Worm (Caenorhabditis elegans) whole organism, young adult: Measurements from ENCODE around the gene abhd-12.
A peak's percentile ranks its signal among the peaks of the same experiment; 100 is the strongest.

Source experiments
- C17E4.6 ChIP-seq: fragments of 200-800 bp; sonication (Bioruptor generic); IDR thresholded peaks from 2 replicates; pipeline ENCODE4 v1.3.6; 2022; ENCODE audit warnings: missing genetic modification reagents, missing genetic modification characterization, missing compliant biosample characterization
- F22D6.2 ChIP-seq: sonication (generic microtip); optimal IDR thresholded peaks from 2 replicates; lab custom pipeline; 2016; ENCODE audit warnings: mild to moderate bottlenecking, missing genetic modification characterization, missing compliant biosample characterization
- F23B12.7 ChIP-seq: sonication (generic microtip); optimal IDR thresholded peaks from 2 replicates; lab custom pipeline; 2017; ENCODE audit warnings: missing genetic modification characterization, mild to moderate bottlenecking, missing compliant biosample characterization, antibody characterized with exemption, moderate library complexity; ENCODE audit not compliant: insufficient read depth
- F33H1.4 ChIP-seq: fragments of 200-800 bp; sonication (Bioruptor generic); IDR thresholded peaks from 2 replicates; pipeline ENCODE4 v1.3.6; 2022; ENCODE audit warnings: missing genetic modification reagents, missing genetic modification characterization, missing compliant biosample characterization
- F37B4.10 ChIP-seq: fragments of 200-800 bp; sonication (Bioruptor generic); IDR thresholded peaks from 2 replicates; pipeline ENCODE4 v1.3.6; 2022; ENCODE audit warnings: missing genetic modification characterization, missing compliant biosample characterization
- F52B5.7 ChIP-seq: sonication (generic microtip); optimal IDR thresholded peaks from 2 replicates; lab custom pipeline; 2016; ENCODE audit warnings: mild to moderate bottlenecking, missing genetic modification characterization, missing compliant biosample characterization
- F57C9.4 ChIP-seq: sonication (generic microtip); optimal IDR thresholded peaks from 2 replicates; lab custom pipeline; 2017; ENCODE audit warnings: mild to moderate bottlenecking, missing genetic modification characterization, missing compliant biosample characterization
- K12H6.12 ChIP-seq: fragments of 200-800 bp; sonication (Bioruptor generic); optimal IDR thresholded peaks from 2 replicates; lab custom pipeline; 2018; ENCODE audit warnings: mild to moderate bottlenecking, missing genetic modification characterization, missing compliant biosample characterization
- Y53G8AR.9 ChIP-seq: fragments of 200-800 bp; sonication (Bioruptor generic); conservative IDR thresholded peaks from 2 replicates; pipeline ENCODE4 v1.3.6; 2022; ENCODE audit warnings: missing genetic modification reagents, missing genetic modification characterization, missing compliant biosample characterization
- Y67H2A.10 ChIP-seq: fragments of 200-800 bp; sonication (Bioruptor generic); conservative IDR thresholded peaks from 2 replicates; pipeline ENCODE4 v1.3.6; 2022; ENCODE audit warnings: missing genetic modification reagents, missing genetic modification characterization, missing compliant biosample characterization
- attf-6 ChIP-seq: fragments of 200-800 bp; sonication (Bioruptor generic); IDR thresholded peaks from 2 replicates; pipeline ENCODE4 v1.3.6; 2022; ENCODE audit warnings: missing genetic modification reagents, missing genetic modification characterization, missing compliant biosample characterization
- cebp-1 ChIP-seq, 2 experiments: fragments of 200-800 bp in 1 of 2; sonication (Bioruptor generic) in 1 of 2; sonication (generic microtip) in 1 of 2; IDR thresholded peaks in 1 of 2; optimal IDR thresholded peaks in 1 of 2; 2 replicates each; pipeline versions ENCODE4 v1.3.6 to Lab custom; 2017 to 2022; ENCODE audit warnings: missing compliant biosample characterization in 2 of 2, missing genetic modification characterization in 2 of 2, mild to moderate bottlenecking in 1 of 2, missing genetic modification reagents in 1 of 2, moderate library complexity in 1 of 2
- ceh-100 ChIP-seq: fragments of 200-800 bp; sonication (Bioruptor generic); IDR thresholded peaks from 2 replicates; pipeline ENCODE4 v1.3.6; 2022; ENCODE audit warnings: missing genetic modification reagents, missing genetic modification characterization, missing compliant biosample characterization
- ceh-79 ChIP-seq: sonication (generic microtip); optimal IDR thresholded peaks from 2 replicates; lab custom pipeline; 2017; ENCODE audit warnings: mild to moderate bottlenecking, missing genetic modification characterization, missing compliant biosample characterization
- efl-1 ChIP-seq: fragments of 150-350 bp; optimal IDR thresholded peaks from 2 replicates; lab custom pipeline; 2014; ENCODE audit warnings: missing biosample characterization, missing genetic modification reagents, missing genetic modification characterization
- ekl-4 ChIP-seq: fragments of 200-800 bp; sonication (Bioruptor generic); IDR thresholded peaks from 2 replicates; pipeline ENCODE4 v1.3.6; 2022; ENCODE audit warnings: missing genetic modification reagents, missing genetic modification characterization, missing compliant biosample characterization
- fkh-3 ChIP-seq: sonication (generic microtip); optimal IDR thresholded peaks from 2 replicates; lab custom pipeline; 2016; ENCODE audit warnings: mild to moderate bottlenecking, missing genetic modification characterization, missing compliant biosample characterization
- gei-17 ChIP-seq: fragments of 200-800 bp; sonication (Bioruptor generic); optimal IDR thresholded peaks from 2 replicates; lab custom pipeline; 2018; ENCODE audit warnings: mild to moderate bottlenecking, missing genetic modification characterization, missing compliant biosample characterization
- hlh-12 ChIP-seq: sonication (generic microtip); optimal IDR thresholded peaks from 2 replicates; lab custom pipeline; 2016; ENCODE audit warnings: missing genetic modification characterization, missing compliant biosample characterization
- lin-26 ChIP-seq: fragments of 200-800 bp; sonication (Bioruptor generic); IDR thresholded peaks from 2 replicates; pipeline ENCODE4 v1.3.6; 2022; ENCODE audit warnings: missing genetic modification reagents, missing genetic modification characterization, missing compliant biosample characterization
- lsl-1 ChIP-seq: fragments of 200-800 bp; sonication (Bioruptor generic); optimal IDR thresholded peaks from 2 replicates; lab custom pipeline; 2018; ENCODE audit warnings: mild to moderate bottlenecking, missing genetic modification characterization, moderate library complexity, missing compliant biosample characterization
- madf-6 ChIP-seq: fragments of 200-800 bp; sonication (Bioruptor generic); IDR thresholded peaks from 2 replicates; pipeline ENCODE4 v1.3.6; 2022; ENCODE audit warnings: missing genetic modification reagents, missing genetic modification characterization, missing compliant biosample characterization
- madf-8 ChIP-seq: fragments of 200-800 bp; sonication (Bioruptor generic); conservative IDR thresholded peaks from 2 replicates; pipeline ENCODE4 v1.3.6; 2022; ENCODE audit warnings: missing genetic modification reagents, missing genetic modification characterization, missing compliant biosample characterization
- mcd-1 ChIP-seq: fragments of 200-800 bp; sonication (Bioruptor generic); IDR thresholded peaks from 2 replicates; pipeline ENCODE4 v1.3.6; 2022; ENCODE audit warnings: missing genetic modification reagents, missing genetic modification characterization, missing compliant biosample characterization
- mxl-1 ChIP-seq: sonication (generic microtip); optimal IDR thresholded peaks from 2 replicates; lab custom pipeline; 2016; ENCODE audit warnings: missing genetic modification characterization, missing compliant biosample characterization
- nhr-80 ChIP-seq: sonication (generic microtip); optimal IDR thresholded peaks from 2 replicates; lab custom pipeline; 2016; ENCODE audit warnings: missing genetic modification characterization, missing compliant biosample characterization
- pha-4 ChIP-seq: fragments of 150-350 bp; sonication (generic microtip); optimal IDR thresholded peaks from 2 replicates; lab custom pipeline; 2014; ENCODE audit warnings: missing biosample characterization, missing genetic modification reagents, missing genetic modification characterization
- rec-8 ChIP-seq, 2 experiments: sonication (generic microtip); optimal IDR thresholded peaks; 2 replicates each; lab custom pipeline; 2016; ENCODE audit warnings: mild to moderate bottlenecking in 2 of 2, missing genetic modification characterization in 2 of 2, missing genetic modification reagents in 2 of 2, missing genotype in 2 of 2, missing biosample characterization in 1 of 2, missing compliant biosample characterization in 1 of 2, moderate library complexity in 1 of 2
- snpc-1.3 ChIP-seq: sonication (generic microtip); optimal IDR thresholded peaks from 2 replicates; lab custom pipeline; 2017; ENCODE audit warnings: missing genetic modification characterization, mild to moderate bottlenecking, missing compliant biosample characterization, antibody characterized with exemption, moderate library complexity, missing genotype, missing genetic modification reagents; ENCODE audit not compliant: insufficient read depth
- somi-1 ChIP-seq: fragments of 200-800 bp; sonication (Bioruptor generic); optimal IDR thresholded peaks from 2 replicates; lab custom pipeline; 2018; ENCODE audit warnings: mild to moderate bottlenecking, missing genetic modification characterization, missing compliant biosample characterization
- sptf-2 ChIP-seq: fragments of 200-800 bp; sonication (Bioruptor generic); optimal IDR thresholded peaks from 2 replicates; lab custom pipeline; 2018; ENCODE audit warnings: mild to moderate bottlenecking, missing genetic modification characterization, missing compliant biosample characterization
- xnd-1 ChIP-seq: sonication (generic microtip); optimal IDR thresholded peaks from 2 replicates; lab custom pipeline; 2016; ENCODE audit warnings: missing genotype, missing genetic modification reagents, missing genetic modification characterization, missing compliant biosample characterization
- zfh-2 ChIP-seq: fragments of 200-800 bp; sonication (Bioruptor generic); conservative IDR thresholded peaks from 2 replicates; pipeline ENCODE4 v1.3.6; 2022; ENCODE audit warnings: missing genetic modification reagents, missing genetic modification characterization, missing compliant biosample characterization
- ztf-18 ChIP-seq: sonication (generic microtip); optimal IDR thresholded peaks from 2 replicates; lab custom pipeline; 2016; ENCODE audit warnings: missing genotype, mild to moderate bottlenecking, missing genetic modification characterization, missing compliant biosample characterization
- ztf-26 ChIP-seq: sonication (generic microtip); optimal IDR thresholded peaks from 2 replicates; lab custom pipeline; 2017; ENCODE audit warnings: missing genetic modification characterization, missing compliant biosample characterization

The abhd-12 gene

DNA sequence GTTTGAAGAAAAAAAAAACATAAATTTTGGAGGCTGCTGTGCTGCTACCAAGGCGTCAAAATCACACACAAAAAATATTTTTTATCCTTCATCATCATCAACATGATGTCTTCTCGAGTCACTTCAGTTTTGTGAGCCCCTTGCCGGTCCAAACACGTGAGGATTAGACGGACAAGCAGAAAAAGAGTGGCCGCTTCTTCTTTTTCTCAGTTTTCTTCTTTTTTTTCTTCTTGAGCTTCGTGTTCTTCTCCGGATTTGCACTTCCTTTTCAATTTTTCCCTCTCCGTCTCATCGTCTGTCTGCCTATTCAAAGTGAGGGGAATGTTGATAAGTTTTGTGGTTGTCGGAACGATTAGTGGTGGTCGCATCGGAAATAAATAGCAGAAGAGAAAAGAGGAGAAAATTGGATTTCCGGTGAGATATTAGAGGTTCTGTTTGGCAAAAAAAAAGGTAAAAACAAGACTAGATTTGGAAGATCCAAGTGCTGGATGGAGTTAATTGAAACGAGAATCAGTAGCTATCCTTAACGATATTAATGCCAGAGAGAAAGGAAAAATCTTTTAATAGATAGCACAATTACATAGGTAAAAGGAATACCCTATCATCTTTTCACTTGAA is 3.2 kb upstream of the abhd-12 start:
- TF ChIP-seq K12H6.12 (peak; percentile 10), ceh-100 (no peak), zfh-2 (GFP tag; lab: Robert Waterston, UW) (peak; percentile 56), somi-1 (GFP tag; lab: Kevin White, UChicago) (peak; percentile 20), pha-4 (no peak), cebp-1 (GFP tag; IDR thresholded peaks at IDR 0.05; lab: Robert Waterston, UW) (no peak), cebp-1 (tag; optimal IDR thresholded peaks at IDR 0.05; lab: Kevin White, UChicago) (peak; percentile 25)

DNA sequence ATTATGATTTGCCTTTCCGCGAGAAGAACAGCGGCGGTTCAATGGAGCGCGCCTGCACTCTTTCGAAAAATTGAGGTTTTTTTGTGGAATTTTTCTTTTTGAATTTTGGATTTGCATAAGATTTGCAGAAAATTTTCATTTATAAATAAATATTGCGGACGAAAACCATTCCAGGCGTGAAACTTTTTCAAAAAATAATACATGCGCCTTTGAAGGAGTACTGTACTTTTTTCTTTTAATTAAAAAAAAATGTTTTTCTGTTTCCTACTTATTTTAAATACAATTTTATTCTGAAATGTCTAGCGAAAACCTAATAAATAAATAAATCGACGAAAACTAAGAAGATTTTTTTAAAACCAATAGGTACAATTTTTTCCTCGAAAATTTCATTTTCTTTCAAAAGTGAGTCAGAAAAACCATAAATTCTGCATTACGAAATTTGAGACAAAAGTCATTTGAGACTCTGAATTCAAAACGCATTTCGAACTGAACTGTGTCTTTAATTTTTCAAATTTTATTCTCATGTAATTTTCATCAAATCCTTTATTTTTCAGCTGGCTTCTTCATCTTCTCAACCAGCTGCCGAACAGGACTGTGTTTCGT is 2.6 kb upstream of the abhd-12 start, which contains the start of gene F26D11.1:
Gene F26D11.1 (plus strand): TSS at position 553 of the 603 bp plus-strand sequence.
- TF ChIP-seq sptf-2 (GFP tag; lab: Kevin White, UChicago) (no peak), madf-6 (GFP tag; lab: Robert Waterston, UW) (peak; percentile 82), F57C9.4 (no peak), Y53G8AR.9 (GFP tag; lab: Robert Waterston, UW) (no peak), snpc-1.3 (tag; lab: Kevin White, UChicago) (no peak), madf-8 (peak; percentile 87), ceh-79 (tag; lab: Kevin White, UChicago) (no peak), hlh-12 (tag; lab: Kevin White, UChicago) (no peak), C17E4.6 (GFP tag; lab: Robert Waterston, UW) (no peak), rec-8 (tag; optimal IDR thresholded peaks at IDR 0.05; lab: Kevin White, UChicago) (no peak), lsl-1 (peak; percentile 74), F22D6.2 (tag; lab: Kevin White, UChicago) (no peak), xnd-1 (tag; lab: Kevin White, UChicago) (peak; percentile 77), efl-1 (GFP tag; lab: Kevin White, UChicago) (no peak)
- TF ChIP-seq, all 124 proteins: peak for 4

DNA sequence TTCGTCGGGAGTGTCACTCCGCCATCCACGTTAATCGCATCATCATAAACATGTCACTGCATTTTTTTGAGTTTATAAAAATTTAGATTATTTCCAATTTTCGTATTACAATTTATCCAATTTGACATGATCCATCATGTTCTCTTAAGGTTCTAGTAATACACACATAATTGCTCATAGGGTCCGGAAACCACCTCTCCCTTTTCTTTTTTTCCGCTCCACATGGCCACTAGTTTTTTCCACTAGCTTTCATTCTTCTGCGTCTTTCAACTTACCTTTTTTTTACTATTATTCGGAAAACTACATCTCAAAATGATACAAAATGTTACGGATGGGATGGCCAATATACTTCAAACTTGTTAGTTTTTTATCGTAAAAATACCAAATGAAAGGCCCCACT is 2.2 kb downstream of the abhd-12 start, which contains the start of gene Y97E10AL.1:
Gene Y97E10AL.1 (plus strand): TSS at position 301 of the 400 bp plus-strand sequence.
- no peak for TF ChIP-seq F52B5.7
- no peak for TF ChIP-seq fkh-3 (tag; lab: Kevin White, UChicago)
- no peak for TF ChIP-seq mxl-1 (tag; lab: Kevin White, UChicago)
- no peak for TF ChIP-seq ekl-4
- TF ChIP-seq ztf-18 (tag; lab: Kevin White, UChicago): no peak
- no peak for TF ChIP-seq F37B4.10 (GFP tag; lab: Robert Waterston, UW)
- no peak for TF ChIP-seq mcd-1
- TF ChIP-seq F33H1.4 (GFP tag; lab: Robert Waterston, UW): no peak
- TF ChIP-seq lin-26: no peak
- no peak for TF ChIP-seq Y67H2A.10
- no peak for TF ChIP-seq attf-6
- TF ChIP-seq ztf-26 (tag; lab: Kevin White, UChicago): no peak
- no peak for TF ChIP-seq F23B12.7
- no peak for TF ChIP-seq gei-17 (GFP tag; lab: Kevin White, UChicago)
- TF ChIP-seq nhr-80 (tag; lab: Kevin White, UChicago): no peak
